Worm (Caenorhabditis elegans): Measurements from ENCODE around the gene C07E3.4.

C07E3.4 gene

ce11 chrII:10389776-10390175 is 29.2 kb downstream of the C07E3.4 start (continued):
- 0 out of 2 replicates have a peak, but pooled peaks have one; percentile 22 for TF ChIP-seq zfh-2 (GFP tag; conservative IDR thresholded peaks at IDR 0.05)
- TF ChIP-seq repo-1 (tag; optimal IDR thresholded peaks at IDR 0.05): no peak
- no peak for TF ChIP-seq Y67H2A.10 (GFP tag; conservative IDR thresholded peaks at IDR 0.05)
- no peak for TF ChIP-seq hmg-1.2 (GFP tag; IDR thresholded peaks at IDR 0.05)

- TF ChIP-seq C06A6.2 (GFP tag; conservative IDR thresholded peaks at IDR 0.05): peak; percentile 44; the same call in 1 of the 2 replicates
- TF ChIP-seq tbp1 (GFP tag; optimal IDR thresholded peaks at IDR 0.05): peak; percentile 19
- TF ChIP-seq pbrm-1 (GFP tag; IDR thresholded peaks at IDR 0.05): no peak
- no peak for TF ChIP-seq nfya-2 (GFP tag; IDR thresholded peaks at IDR 0.05)
- TF ChIP-seq lag-1 (GFP tag; IDR thresholded peaks at IDR 0.05): no peak
- peak in 1 of 3 experiments; percentile 65 for TF ChIP-seq lin-35 (GFP tag; optimal IDR thresholded peaks at IDR 0.05)
- no peak for TF ChIP-seq efl-1 (GFP tag; optimal IDR thresholded peaks at IDR 0.05)
- no peak for TF ChIP-seq ztf-22 (GFP tag; optimal IDR thresholded peaks at IDR 0.05)
- 0 out of 2 replicates have a peak, but pooled peaks have one; percentile 5 for TF ChIP-seq egrh-3 (GFP tag; IDR thresholded peaks at IDR 0.05)
- no peak for TF ChIP-seq hmg-1.2 (GFP tag; IDR thresholded peaks at IDR 0.05)
- no peak for TF ChIP-seq nfya-1 (tag; optimal IDR thresholded peaks at IDR 0.05; ENCODE audit: borderline replicate concordance, insufficient read depth)
- no peak for TF ChIP-seq ztf-18 (tag; optimal IDR thresholded peaks at IDR 0.05)
- TF ChIP-seq F55B11.4 (tag; optimal IDR thresholded peaks at IDR 0.05; ENCODE audit: borderline replicate concordance, insufficient read depth): no peak
- TF ChIP-seq sea-2 (GFP tag; IDR thresholded peaks at IDR 0.05): no peak
- no peak for TF ChIP-seq hlh-26 (GFP tag; conservative IDR thresholded peaks at IDR 0.05)
- no peak for TF ChIP-seq mel-28 (tag; optimal IDR thresholded peaks at IDR 0.05; ENCODE audit: borderline replicate concordance)
- no peak for TF ChIP-seq F23B12.7 (tag; optimal IDR thresholded peaks at IDR 0.05; ENCODE audit: insufficient read depth)
- TF ChIP-seq nhr-27 (tag; optimal IDR thresholded peaks at IDR 0.05): no peak
- TF ChIP-seq hmg-20 (GFP tag; IDR thresholded peaks at IDR 0.05): no peak
- no peak for TF ChIP-seq sptf-2 (GFP tag; optimal IDR thresholded peaks at IDR 0.05)
- TF ChIP-seq somi-1 (GFP tag; optimal IDR thresholded peaks at IDR 0.05): peak; percentile 66
- TF ChIP-seq Y53G8AR.9 (GFP tag; conservative IDR thresholded peaks at IDR 0.05): no peak
- TF ChIP-seq ama-1 (optimal IDR thresholded peaks at IDR 0.05): no peak
- no peak for TF ChIP-seq ama-1 (GFP tag; optimal IDR thresholded peaks at IDR 0.05)
- no peak for TF ChIP-seq sdz-38 (tag; optimal IDR thresholded peaks at IDR 0.05)
- no peak; the same call in 1 of the 2 replicates for TF ChIP-seq nfyb-1 (GFP tag; IDR thresholded peaks at IDR 0.05)
- TF ChIP-seq tbx-9 (tag; optimal IDR thresholded peaks at IDR 0.05; ENCODE audit: borderline replicate concordance): no peak
- no peak for TF ChIP-seq B0261.1 (tag; optimal IDR thresholded peaks at IDR 0.05)
- no peak for TF ChIP-seq egl-44 (GFP tag; IDR thresholded peaks at IDR 0.05)
- no peak for TF ChIP-seq F57C9.4 (tag; optimal IDR thresholded peaks at IDR 0.05)
- TF ChIP-seq snpc-1.1 (tag; optimal IDR thresholded peaks at IDR 0.05; ENCODE audit: insufficient read depth): no peak
- no peak for TF ChIP-seq unc-62 (GFP tag; optimal IDR thresholded peaks at IDR 0.05)
- TF ChIP-seq F52B5.7 (tag; optimal IDR thresholded peaks at IDR 0.05): no peak
- no peak for TF ChIP-seq ceh-40 (GFP tag; IDR thresholded peaks at IDR 0.05)
- TF ChIP-seq chd-7 (tag; optimal IDR thresholded peaks at IDR 0.05): no peak
- TF ChIP-seq akir-1 (GFP tag; optimal IDR thresholded peaks at IDR 0.05): no peak
- no peak for TF ChIP-seq Y67H2A.10 (GFP tag; conservative IDR thresholded peaks at IDR 0.05)
- no peak for TF ChIP-seq ceh-27 (GFP tag; optimal IDR thresholded peaks at IDR 0.05)
- peak; percentile 7 for TF ChIP-seq attf-5 (GFP tag; optimal IDR thresholded peaks at IDR 0.05)
- TF ChIP-seq lin-40 (tag; optimal IDR thresholded peaks at IDR 0.05): no peak
- no peak for TF ChIP-seq bed-2 (GFP tag; IDR thresholded peaks at IDR 0.05)
- TF ChIP-seq dox-1 (GFP tag; IDR thresholded peaks at IDR 0.05): no peak
- TF ChIP-seq F33H1.4 (GFP tag; IDR thresholded peaks at IDR 0.05): no peak
Observed at ce11 chrII:10390250-10390821, 29.7 kb downstream of the C07E3.4 start.

Data from whole organism, young adult.